Fruit fly (Drosophila melanogaster): ENCODE measurements around the gene UQCR-14L.

DNA sequence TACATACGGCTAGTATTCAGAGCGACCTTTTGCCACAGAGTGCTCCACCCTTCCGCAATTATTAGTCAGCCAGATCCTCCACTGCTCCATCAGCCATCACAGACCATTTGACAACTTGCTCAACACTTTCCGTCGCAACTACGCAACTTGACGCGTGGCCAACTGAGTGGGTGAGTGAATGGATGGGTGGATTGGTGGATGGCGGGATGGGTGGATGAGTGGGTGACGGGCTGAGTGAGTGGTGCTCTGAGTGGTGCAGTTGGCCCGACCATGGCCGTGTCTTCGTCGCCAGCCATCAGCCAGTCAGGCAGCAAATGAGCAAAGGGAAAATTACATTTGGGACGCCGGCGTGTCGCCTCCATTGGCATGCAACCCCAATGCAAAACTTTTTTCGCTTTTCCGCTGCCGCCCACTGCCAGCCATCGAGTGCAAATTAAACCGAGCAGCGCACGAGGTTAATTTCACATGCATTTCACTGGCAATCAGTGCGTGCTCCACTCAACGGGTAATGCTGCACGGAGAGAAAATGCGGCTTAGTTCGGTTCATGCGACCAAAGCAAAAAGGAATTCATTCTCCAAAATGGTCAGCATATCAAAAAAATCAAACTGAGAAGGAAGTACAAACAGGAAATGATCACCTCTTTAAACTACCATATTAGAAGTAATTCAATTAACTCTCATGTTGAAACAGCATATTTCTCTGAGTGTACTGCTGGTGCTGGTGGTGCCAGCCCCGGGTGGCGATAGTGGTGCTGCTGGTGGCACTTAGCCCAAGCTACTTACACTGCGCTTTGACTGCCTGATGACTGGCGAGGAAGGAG is 14.3 kb downstream of the UQCR-14L start:
- TF ChIP-seq psq (optimal IDR thresholded peaks at IDR 0.05) (no peak), h (optimal IDR thresholded peaks at IDR 0.05) (no peak), insv (optimal IDR thresholded peaks at IDR 0.05) (no peak), ttk (optimal IDR thresholded peaks at IDR 0.05) (no peak), Sin3A (optimal IDR thresholded peaks at IDR 0.05) (no peak)

All from Kc167 (cell line).